Worm (Caenorhabditis elegans) whole organism, late embryonic: ENCODE results near the gene hot-9.
"Not testable (repeated sequence)": the region's sequence is repeated elsewhere in the genome, so short reads cannot be mapped to it uniquely, and the experiment has no call there.

ENCODE experiments used
- ama-1 ChIP-seq: fragments of 150-350 bp; optimal IDR thresholded peaks from 2 replicates; lab custom pipeline; 2014
- ceh-45 ChIP-seq: fragments of 200-800 bp; sonication (Bioruptor generic); IDR thresholded peaks from 2 replicates; pipeline ENCODE4 v1.3.6; 2022; ENCODE audit warnings: missing genetic modification reagents, missing genetic modification characterization, missing compliant biosample characterization
- fkh-10 ChIP-seq: fragments of 150-350 bp; optimal IDR thresholded peaks from 2 replicates; lab custom pipeline; 2014; ENCODE audit warnings: missing biosample characterization, missing genetic modification reagents, missing genetic modification characterization
- hlh-30 ChIP-seq: sonication (generic microtip); optimal IDR thresholded peaks from 2 replicates; lab custom pipeline; 2017; ENCODE audit warnings: antibody characterized with exemption, missing genetic modification characterization, missing compliant biosample characterization; ENCODE audit not compliant: insufficient read depth
- madf-2 ChIP-seq: sonication (generic microtip); optimal IDR thresholded peaks from 2 replicates; lab custom pipeline; 2017; ENCODE audit warnings: missing genetic modification characterization, missing compliant biosample characterization
- nhr-11 ChIP-seq: fragments of 150-350 bp; optimal IDR thresholded peaks from 2 replicates; lab custom pipeline; 2014; ENCODE audit warnings: missing biosample characterization, missing genetic modification characterization
- sox-4 ChIP-seq: sonication (generic microtip); optimal IDR thresholded peaks from 2 replicates; lab custom pipeline; 2017; ENCODE audit warnings: mild to moderate bottlenecking, missing genetic modification characterization, inconsistent platforms, missing compliant biosample characterization

DNA sequence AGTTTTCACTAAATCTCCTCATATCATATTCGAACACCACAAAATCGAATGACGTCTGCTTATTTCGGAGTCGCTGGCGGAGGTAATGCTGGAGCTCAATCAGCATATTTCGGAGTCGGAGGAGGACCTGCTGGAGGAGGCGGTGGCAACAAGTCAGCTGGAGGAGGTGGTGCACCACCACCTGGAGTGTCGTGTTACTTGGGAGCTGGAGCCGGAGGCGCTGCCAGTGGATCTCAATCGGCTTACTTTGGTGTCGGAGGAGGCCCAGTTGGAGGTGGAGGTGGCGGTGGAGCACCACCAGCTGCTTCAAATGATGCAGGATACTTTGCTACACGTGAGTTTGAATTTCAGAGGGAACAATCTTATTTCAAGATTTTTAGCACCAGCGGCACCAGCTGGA, 28.8 kb downstream of the hot-9 start, which contains the start of gene ssq-4:
- TF ChIP-seq ceh-45 (GFP tag; lab: Robert Waterston, UW); fkh-10 (GFP tag; lab: Kevin White, UChicago); hlh-30 (tag; lab: Kevin White, UChicago); sox-4 (tag; lab: Kevin White, UChicago); madf-2 (tag; lab: Kevin White, UChicago); nhr-11 (tag; lab: Kevin White, UChicago); ama-1 (lab: Kevin White, UChicago): not testable (repeated sequence)
